Worm (Caenorhabditis elegans): ENCODE data around the gene C28D4.10.

The C28D4.10 gene

DNA sequence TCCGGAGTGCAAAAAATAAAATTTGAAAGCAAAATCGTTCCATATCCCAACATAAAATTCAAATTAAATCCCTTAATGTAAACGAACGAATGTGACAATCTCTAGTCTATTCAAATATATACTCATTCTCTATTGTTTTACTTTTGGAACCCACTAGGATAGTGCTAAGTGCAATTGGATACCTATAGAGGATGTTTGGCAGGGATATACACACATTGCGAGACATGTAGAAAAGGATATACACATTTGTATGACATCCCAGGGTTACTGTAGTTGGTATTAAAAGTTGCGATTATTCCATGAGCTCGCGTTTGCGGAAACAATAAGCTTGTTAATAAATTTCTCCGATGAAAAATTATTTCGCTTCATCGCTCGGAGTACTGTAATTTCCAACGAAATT is 35.1 kb downstream of the C28D4.10 start:
- TF ChIP-seq ZK546.5 (tag; optimal IDR thresholded peaks at IDR 0.05) (no peak), ctbp-1 (GFP tag; IDR thresholded peaks at IDR 0.05) (no peak), tra-1 (GFP tag; IDR thresholded peaks at IDR 0.05) (no peak), mdt-29 (GFP tag; IDR thresholded peaks at IDR 0.05) (no peak), F10B5.3 (tag; optimal IDR thresholded peaks at IDR 0.05) (no peak), php-3 (GFP tag; IDR thresholded peaks at IDR 0.05) (no peak), lin-29 (GFP tag; IDR thresholded peaks at IDR 0.05) (no peak), nhr-48 (tag; optimal IDR thresholded peaks at IDR 0.05) (no peak), ceh-20 (GFP tag; IDR thresholded peaks at IDR 0.05) (no peak), F37D6.2 (tag; optimal IDR thresholded peaks at IDR 0.05) (no peak), daf-16 (GFP tag; optimal IDR thresholded peaks at IDR 0.05) (no peak), daf-16 (tag; optimal IDR thresholded peaks at IDR 0.05) (no peak)

DNA sequence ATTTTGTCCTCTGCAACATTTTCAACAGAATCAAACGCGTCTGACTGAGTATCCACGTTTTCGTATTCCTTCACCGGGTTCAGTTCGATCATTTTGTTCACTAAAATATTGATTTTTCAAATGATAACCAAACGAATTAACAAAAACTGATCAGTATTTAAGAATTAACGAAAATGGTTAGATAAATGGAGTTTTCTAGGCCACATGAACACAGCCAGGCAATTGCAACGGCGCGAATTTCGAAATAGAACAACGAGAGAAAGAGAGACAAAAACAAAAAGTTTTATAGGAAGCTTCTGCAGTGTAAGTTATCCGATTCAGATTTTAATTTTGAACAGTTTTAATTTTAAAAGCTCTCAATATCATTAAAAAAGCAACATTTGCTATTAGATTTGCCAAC is 39.2 kb downstream of the C28D4.10 start, which contains the start of gene sna-2:
TSS of gene sna-2 (minus strand) at position 100 of the 400 bp plus-strand sequence.
- TF ChIP-seq pqm-1 (tag; optimal IDR thresholded peaks at IDR 0.05) = no peak
- peak; percentile 92 for TF ChIP-seq dpl-1 (GFP tag; optimal IDR thresholded peaks at IDR 0.05)
- TF ChIP-seq Y48G9A.11 (GFP tag; IDR thresholded peaks at IDR 0.05) = no peak
- TF ChIP-seq ceh-20 (GFP tag; IDR thresholded peaks at IDR 0.05) = no peak
- no peak for TF ChIP-seq ztf-11 (tag; optimal IDR thresholded peaks at IDR 0.05)
- TF ChIP-seq nhr-6 (tag; optimal IDR thresholded peaks at IDR 0.05) = peak; percentile 44
- TF ChIP-seq egl-27 (tag; optimal IDR thresholded peaks at IDR 0.05) = no peak
- TF ChIP-seq ztf-7 (tag; optimal IDR thresholded peaks at IDR 0.05) = no peak
- no peak for TF ChIP-seq lin-1 (GFP tag; IDR thresholded peaks at IDR 0.05)
- TF ChIP-seq mes-2 (tag; optimal IDR thresholded peaks at IDR 0.05; ENCODE audit: poor library complexity, severe bottlenecking) = peak; percentile 93
- TF ChIP-seq lim-7 (GFP tag; IDR thresholded peaks at IDR 0.05) = no peak
- TF ChIP-seq hif-1 (tag; optimal IDR thresholded peaks at IDR 0.05) = peak in 1 of 2 experiments; percentile 57
- TF ChIP-seq T26A8.4 (GFP tag; IDR thresholded peaks at IDR 0.05) = no peak
- TF ChIP-seq nhr-102 (tag; optimal IDR thresholded peaks at IDR 0.05) = no peak

DNA sequence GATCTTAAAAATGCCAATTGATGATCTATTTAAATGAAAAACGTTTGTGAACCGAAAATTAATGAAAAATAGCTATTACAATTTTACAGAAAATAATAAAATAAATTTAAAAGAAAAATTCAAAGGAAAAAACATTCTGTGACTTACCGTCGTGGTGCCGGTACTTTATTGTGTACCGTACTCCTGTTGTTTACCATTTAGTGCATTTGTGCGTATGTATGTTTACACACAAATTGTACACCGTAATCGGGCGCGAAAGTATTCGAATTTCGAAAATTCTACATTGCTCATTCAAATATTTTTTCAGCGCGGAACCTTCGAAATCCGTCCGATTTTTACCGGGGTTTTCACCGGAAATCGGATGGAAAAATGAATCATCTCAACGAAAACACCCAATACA is 39.7 kb downstream of the C28D4.10 start, which contains the start of gene T13F2.6:
TSS of gene T13F2.6 (plus strand) at position 306 of the 400 bp plus-strand sequence.
- 0 out of 2 replicates have a peak, but pooled peaks have one; percentile 35 for TF ChIP-seq ceh-44 (GFP tag; IDR thresholded peaks at IDR 0.05)
- no peak for TF ChIP-seq ces-1 (GFP tag; optimal IDR thresholded peaks at IDR 0.05)
- no peak for TF ChIP-seq ceh-32 (tag; optimal IDR thresholded peaks at IDR 0.05; ENCODE audit: poor library complexity)
- no peak for TF ChIP-seq aha-1 (tag)
- TF ChIP-seq pha-4 (GFP tag; IDR thresholded peaks at IDR 0.05) = no peak
- no peak for TF ChIP-seq pha-4 (tag; optimal IDR thresholded peaks at IDR 0.05)
- no peak for TF ChIP-seq F44E2.7 (GFP tag; IDR thresholded peaks at IDR 0.05)
- TF ChIP-seq dmd-6 (GFP tag; IDR thresholded peaks at IDR 0.05) = no peak
- peak; percentile 86 for TF ChIP-seq F49E8.2 (tag; optimal IDR thresholded peaks at IDR 0.05; ENCODE audit: borderline replicate concordance)
- TF ChIP-seq hif-1 (tag; optimal IDR thresholded peaks at IDR 0.05) = no peak
- TF ChIP-seq unc-39 (tag; optimal IDR thresholded peaks at IDR 0.05) = no peak
- TF ChIP-seq set-16 (GFP tag; IDR thresholded peaks at IDR 0.05) = no peak
- TF ChIP-seq T26A8.4 (GFP tag; IDR thresholded peaks at IDR 0.05) = no peak
- peak in 1 of 2 experiments; percentile 77 for TF ChIP-seq lsy-2 (tag; optimal IDR thresholded peaks at IDR 0.05)
- no peak for TF ChIP-seq ZK546.5 (tag; optimal IDR thresholded peaks at IDR 0.05)
- TF ChIP-seq pqm-1 (tag; optimal IDR thresholded peaks at IDR 0.05) = no peak
- TF ChIP-seq egl-43 (GFP tag; IDR thresholded peaks at IDR 0.05) = no peak
- no peak for TF ChIP-seq daf-8 (GFP tag; IDR thresholded peaks at IDR 0.05)
- no peak for TF ChIP-seq Y75B8A.6 (GFP tag; IDR thresholded peaks at IDR 0.05)
- TF ChIP-seq tra-1 (GFP tag; IDR thresholded peaks at IDR 0.05) = no peak
- TF ChIP-seq vab-7 (GFP tag; IDR thresholded peaks at IDR 0.05) = 0 out of 2 replicates have a peak, but pooled peaks have one; percentile 22
- TF ChIP-seq arid-1 (GFP tag; conservative IDR thresholded peaks at IDR 0.05) = peak; percentile 42; the same call in 1 of the 2 replicates
- no peak for TF ChIP-seq nhr-237 (tag; optimal IDR thresholded peaks at IDR 0.05)
- peak; percentile 81 for TF ChIP-seq snpc-1.2 (GFP tag; IDR thresholded peaks at IDR 0.05)
- TF ChIP-seq lin-38 (GFP tag; IDR thresholded peaks at IDR 0.05) = peak; percentile 75
- peak; percentile 86 for TF ChIP-seq unc-130 (GFP tag; optimal IDR thresholded peaks at IDR 0.05)
- no peak for TF ChIP-seq lin-13 (GFP tag; optimal IDR thresholded peaks at IDR 0.05)
- no peak for TF ChIP-seq aly-2 (tag; optimal IDR thresholded peaks at IDR 0.05)
- no peak for TF ChIP-seq gei-8 (GFP tag; optimal IDR thresholded peaks at IDR 0.05)
- no peak for TF ChIP-seq skn-1 (tag; optimal IDR thresholded peaks at IDR 0.05)

Data from whole organism, L4 larva.